Fruit fly (Drosophila melanogaster) whole organism, embryonic: Measurements from ENCODE around the gene gish.

Experiments
- CG1024 ChIP-seq: fragments of 200-800 bp; sonication (Bioruptor generic); IDR thresholded peaks from 2 replicates; pipeline ENCODE4 v1.3.6; 2022; ENCODE audit warnings: missing biosample characterization, missing genetic modification characterization
- CG10267 ChIP-seq: fragments of 200-800 bp; sonication (Bioruptor generic); optimal IDR thresholded peaks from 2 replicates; lab custom pipeline; 2018; ENCODE audit warnings: missing biosample characterization, mild to moderate bottlenecking, missing genetic modification characterization, moderate library complexity
- CG10543 ChIP-seq: fragments of 200-800 bp; sonication (Bioruptor generic); optimal IDR thresholded peaks from 3 replicates; lab custom pipeline; 2017; ENCODE audit warnings: missing biosample characterization, mild to moderate bottlenecking, missing genetic modification characterization, moderate library complexity
- CG11695 ChIP-seq: fragments of 200-800 bp; sonication (Bioruptor generic); IDR thresholded peaks from 3 replicates; pipeline ENCODE4 v1.3.6; 2022; ENCODE audit warnings: missing biosample characterization, missing genetic modification characterization
- CG12155 ChIP-seq: fragments of 200-800 bp; sonication (Bioruptor generic); optimal IDR thresholded peaks from 3 replicates; lab custom pipeline; 2016; ENCODE audit warnings: missing biosample characterization, missing genetic modification characterization
- CG13775 ChIP-seq: fragments of 200-800 bp; sonication (Bioruptor generic); optimal IDR thresholded peaks from 3 replicates; lab custom pipeline; 2017; ENCODE audit warnings: missing biosample characterization, mild to moderate bottlenecking, missing genetic modification characterization
- CG15011 ChIP-seq: fragments of 200-800 bp; sonication (Bioruptor generic); optimal IDR thresholded peaks from 3 replicates; lab custom pipeline; 2018; ENCODE audit warnings: missing biosample characterization, mild to moderate bottlenecking, missing genetic modification characterization
- CG15601 ChIP-seq: fragments of 200-800 bp; sonication (Bioruptor generic); optimal IDR thresholded peaks from 3 replicates; lab custom pipeline; 2019; ENCODE audit warnings: missing biosample characterization, mild to moderate bottlenecking, missing genetic modification characterization, moderate library complexity
- CG16779 ChIP-seq: fragments of 200-800 bp; sonication (Bioruptor generic); IDR thresholded peaks from 2 replicates; pipeline ENCODE4 v1.3.6; 2022; ENCODE audit warnings: missing biosample characterization, missing genetic modification characterization
- CG17385 ChIP-seq: fragments of 200-800 bp; sonication (Bioruptor generic); optimal IDR thresholded peaks from 3 replicates; lab custom pipeline; 2018; ENCODE audit warnings: missing biosample characterization, mild to moderate bottlenecking, missing genetic modification characterization
- CG2120 ChIP-seq: fragments of 200-800 bp; sonication (Bioruptor generic); optimal IDR thresholded peaks from 3 replicates; lab custom pipeline; 2016; ENCODE audit warnings: missing biosample characterization, missing genetic modification characterization
- CG30431 ChIP-seq: fragments of 200-800 bp; sonication (Bioruptor generic); optimal IDR thresholded peaks from 2 replicates; lab custom pipeline; 2017; ENCODE audit warnings: missing biosample characterization, missing genetic modification characterization
- CG32532 ChIP-seq: fragments of 200-800 bp; sonication (Bioruptor generic); IDR thresholded peaks from 2 replicates; pipeline ENCODE4 v1.3.6; 2022; ENCODE audit warnings: missing biosample characterization, missing genetic modification characterization
- CG32772 ChIP-seq: fragments of 200-800 bp; sonication (Bioruptor generic); IDR thresholded peaks from 2 replicates; pipeline ENCODE4 v1.3.6; 2022; ENCODE audit warnings: missing biosample characterization, missing genetic modification characterization
- CG3281 ChIP-seq: fragments of 200-800 bp; sonication (Bioruptor generic); optimal IDR thresholded peaks from 3 replicates; lab custom pipeline; 2017; ENCODE audit warnings: missing biosample characterization, mild to moderate bottlenecking, missing genetic modification characterization
- CG3847 ChIP-seq: fragments of 200-800 bp; sonication (Bioruptor generic); IDR thresholded peaks from 2 replicates; pipeline ENCODE4 v1.3.6; 2022; ENCODE audit warnings: missing biosample characterization, missing genetic modification characterization
- CG6272 ChIP-seq: fragments of 200-800 bp; sonication (Bioruptor generic); IDR thresholded peaks from 2 replicates; pipeline ENCODE4 v1.3.6; 2022; ENCODE audit warnings: missing biosample characterization, missing genetic modification characterization
- CG6791 ChIP-seq: fragments of 200-800 bp; sonication (Bioruptor generic); IDR thresholded peaks from 3 replicates; pipeline ENCODE4 v1.3.6; 2022; ENCODE audit warnings: missing biosample characterization, missing genetic modification characterization; ENCODE audit not compliant: partially characterized antibody
- CG7928 ChIP-seq: fragments of 200-800 bp; sonication (Bioruptor generic); optimal IDR thresholded peaks from 2 replicates; lab custom pipeline; 2017; ENCODE audit warnings: missing biosample characterization, mild to moderate bottlenecking, missing genetic modification characterization
- CG7963 ChIP-seq: fragments of 200-800 bp; sonication (Bioruptor generic); IDR thresholded peaks from 3 replicates; pipeline ENCODE4 v1.3.6; 2022; ENCODE audit warnings: missing biosample characterization, missing genetic modification characterization; ENCODE audit not compliant: partially characterized antibody
- CG8281 ChIP-seq: fragments of 200-800 bp; sonication (Bioruptor generic); optimal IDR thresholded peaks from 2 replicates; lab custom pipeline; 2018; ENCODE audit warnings: missing biosample characterization, mild to moderate bottlenecking, missing genetic modification characterization, moderate library complexity
- CG8359 ChIP-seq: fragments of 200-800 bp; sonication (Bioruptor generic); optimal IDR thresholded peaks from 2 replicates; lab custom pipeline; 2017; ENCODE audit warnings: missing biosample characterization, mild to moderate bottlenecking, missing genetic modification characterization, borderline replicate concordance
- CG8478 ChIP-seq: fragments of >200 bp; optimal IDR thresholded peaks from 2 replicates; lab custom pipeline; 2018
- CG9215 ChIP-seq: fragments of 200-800 bp; sonication (Bioruptor generic); IDR thresholded peaks from 2 replicates; pipeline ENCODE4 v1.3.6; 2022; ENCODE audit warnings: missing biosample characterization, missing genetic modification characterization
- CHES-1-like ChIP-seq: fragments of 200-800 bp; sonication (Bioruptor generic); optimal IDR thresholded peaks from 2 replicates; lab custom pipeline; 2016; ENCODE audit warnings: missing biosample characterization, missing genetic modification characterization
- Dfd ChIP-seq, 2 experiments: fragments of >200 bp; optimal IDR thresholded peaks; 2 replicates each; lab custom pipeline; 2017; ENCODE audit warnings: missing biosample characterization in 2 of 2, missing genetic modification characterization in 2 of 2
- Doc2 ChIP-seq: fragments of 200-800 bp; sonication (Bioruptor generic); IDR thresholded peaks from 2 replicates; pipeline ENCODE4 v1.3.6; 2022; ENCODE audit warnings: missing biosample characterization, missing genetic modification characterization
- E2f2 ChIP-seq: fragments of 200-800 bp; sonication (Bioruptor generic); IDR thresholded peaks from 2 replicates; pipeline ENCODE4 v1.3.6; 2022; ENCODE audit warnings: missing biosample characterization, missing genetic modification characterization
- NC2β ChIP-seq: fragments of 200-800 bp; sonication (Bioruptor generic); optimal IDR thresholded peaks from 2 replicates; lab custom pipeline; 2016; ENCODE audit warnings: missing biosample characterization, missing genetic modification characterization
- Six4 ChIP-seq: fragments of 200-800 bp; sonication (Bioruptor generic); optimal IDR thresholded peaks from 2 replicates; lab custom pipeline; 2016; ENCODE audit warnings: missing biosample characterization, missing genetic modification characterization
- abd-A ChIP-seq: fragments of 200-800 bp; sonication (Bioruptor generic); optimal IDR thresholded peaks from 3 replicates; lab custom pipeline; 2019; ENCODE audit warnings: missing biosample characterization, mild to moderate bottlenecking, missing genetic modification characterization, moderate library complexity
- al ChIP-seq: fragments of 200-800 bp; sonication (Bioruptor generic); IDR thresholded peaks from 2 replicates; pipeline ENCODE4 v1.3.6; 2022; ENCODE audit warnings: missing biosample characterization, missing genetic modification characterization
- ara ChIP-seq: fragments of 200-800 bp; sonication (Bioruptor generic); IDR thresholded peaks from 2 replicates; pipeline ENCODE4 v1.3.6; 2022; ENCODE audit warnings: missing biosample characterization, missing genetic modification characterization
- btn ChIP-seq: fragments of 200-800 bp; sonication (Bioruptor generic); optimal IDR thresholded peaks from 2 replicates; lab custom pipeline; 2016; ENCODE audit warnings: missing biosample characterization, missing genetic modification characterization
- cas ChIP-seq: fragments of 200-800 bp; sonication (Bioruptor generic); IDR thresholded peaks from 2 replicates; pipeline ENCODE4 v1.3.6; 2022; ENCODE audit warnings: missing biosample characterization, missing genetic modification characterization
- eve ChIP-seq, 2 experiments: fragments of >200 bp; optimal IDR thresholded peaks; 2 replicates each; lab custom pipeline; 2017; ENCODE audit warnings: missing biosample characterization in 2 of 2, missing genetic modification characterization in 2 of 2
- ewg ChIP-seq: fragments of 200-800 bp; sonication (Bioruptor generic); optimal IDR thresholded peaks from 3 replicates; lab custom pipeline; 2017; ENCODE audit warnings: mild to moderate bottlenecking, missing biosample characterization, missing genetic modification reagents, missing genetic modification characterization
- gcm ChIP-seq: fragments of 200-800 bp; sonication (Bioruptor generic); optimal IDR thresholded peaks from 2 replicates; lab custom pipeline; 2019; ENCODE audit warnings: missing biosample characterization, mild to moderate bottlenecking, missing genetic modification characterization, moderate library complexity
- gsb ChIP-seq: fragments of 200-800 bp; sonication (Bioruptor generic); IDR thresholded peaks from 2 replicates; pipeline ENCODE4 v1.3.6; 2022; ENCODE audit warnings: missing biosample characterization, missing genetic modification characterization
- hkb ChIP-seq, 2 experiments: fragments of 200-800 bp in 1 of 2; fragments of >200 bp in 1 of 2; sonication (Bioruptor generic) in 1 of 2; IDR thresholded peaks in 1 of 2; optimal IDR thresholded peaks in 1 of 2; 2 replicates each; pipeline versions ENCODE4 v1.3.6 to Lab custom; 2017 to 2022; ENCODE audit warnings: missing biosample characterization in 1 of 2, missing genetic modification characterization in 1 of 2
- inv ChIP-seq: fragments of 200-800 bp; sonication (Bioruptor generic); IDR thresholded peaks from 2 replicates; pipeline ENCODE4 v1.3.6; 2022; ENCODE audit warnings: missing biosample characterization, missing genetic modification characterization; ENCODE audit not compliant: partially characterized antibody
- lab ChIP-seq: fragments of 200-800 bp; sonication (Bioruptor generic); optimal IDR thresholded peaks from 3 replicates; lab custom pipeline; 2017; ENCODE audit warnings: missing biosample characterization, missing genetic modification characterization, mild to moderate bottlenecking, moderate library complexity, missing genetic modification reagents
- lmd ChIP-seq: fragments of 200-800 bp; sonication (Bioruptor generic); IDR thresholded peaks from 2 replicates; pipeline ENCODE4 v1.3.6; 2022; ENCODE audit warnings: missing biosample characterization, missing genetic modification characterization
- oc ChIP-seq: fragments of 200-800 bp; sonication (Bioruptor generic); optimal IDR thresholded peaks from 2 replicates; lab custom pipeline; 2018; ENCODE audit warnings: missing biosample characterization, mild to moderate bottlenecking, missing genetic modification characterization, moderate library complexity
- odd ChIP-seq: fragments of 200-800 bp; sonication (Bioruptor generic); optimal IDR thresholded peaks from 2 replicates; lab custom pipeline; 2017; ENCODE audit warnings: missing biosample characterization, mild to moderate bottlenecking, missing genetic modification characterization
- repo ChIP-seq: fragments of 200-800 bp; sonication (Bioruptor generic); optimal IDR thresholded peaks from 2 replicates; lab custom pipeline; 2016; ENCODE audit warnings: missing biosample characterization, missing genetic modification characterization
- sob ChIP-seq: fragments of 200-800 bp; sonication (Bioruptor generic); IDR thresholded peaks from 2 replicates; pipeline ENCODE4 v1.3.6; 2022; ENCODE audit warnings: missing biosample characterization, missing genetic modification characterization
- vnd ChIP-seq: fragments of 200-800 bp; sonication (Bioruptor generic); IDR thresholded peaks from 3 replicates; pipeline ENCODE4 v1.3.6; 2022; ENCODE audit warnings: missing biosample characterization, missing genetic modification characterization; ENCODE audit not compliant: partially characterized antibody
- vvl ChIP-seq: fragments of 200-800 bp; sonication (Bioruptor generic); IDR thresholded peaks from 2 replicates; pipeline ENCODE4 v1.3.6; 2022; ENCODE audit warnings: missing biosample characterization, missing genetic modification characterization

The gish gene

DNA sequence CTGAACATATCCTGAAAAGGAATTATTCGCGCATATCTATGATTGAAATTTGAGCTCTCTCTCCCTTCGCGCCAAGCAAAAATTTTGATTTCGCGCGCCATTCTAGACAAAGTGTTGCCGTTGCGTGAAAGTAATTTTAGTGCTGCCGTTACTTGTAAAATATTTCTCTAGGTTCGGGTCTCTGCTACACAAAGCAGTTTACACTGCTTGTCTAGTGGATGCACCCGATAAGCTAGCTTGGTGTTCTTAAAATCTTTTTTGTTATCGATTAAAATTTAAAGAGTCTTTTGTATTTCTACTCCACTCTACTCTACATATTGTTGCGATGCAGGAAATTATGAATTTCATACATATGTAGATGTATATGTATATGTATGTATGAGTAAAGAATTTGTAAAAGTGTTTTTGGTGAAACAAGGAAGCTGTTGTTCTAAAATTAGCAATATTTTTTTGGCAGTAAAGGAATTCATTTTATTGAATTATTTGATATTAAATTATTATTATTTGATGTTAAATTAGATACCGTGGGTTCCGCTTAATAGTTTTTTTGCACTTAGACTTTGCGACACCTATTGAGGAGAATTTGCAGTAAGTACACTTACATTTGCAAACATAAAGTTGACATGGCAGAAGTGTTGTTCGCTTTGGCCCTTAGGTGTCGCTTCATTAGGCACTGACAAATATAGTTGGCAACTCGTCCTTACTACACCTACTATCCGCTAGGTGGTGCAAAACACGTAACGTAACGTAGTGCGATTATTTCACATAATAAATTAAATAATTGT is 11.7 kb upstream of the gish start (continued):
- TF ChIP-seq lmd (GFP tag; lab: Robert Waterston, UW) (peak; percentile 70; the same call in 1 of the 2 replicates), CG12155 (GFP tag; lab: Kevin White, UChicago) (peak; percentile 43), CG6791 (GFP tag; lab: Robert Waterston, UW) (peak; percentile 56; the same call in 1 of the 3 replicates), CG6272 (GFP tag; lab: Robert Waterston, UW) (peak; percentile 29; the same call in 1 of the 2 replicates), cas (GFP tag; lab: Robert Waterston, UW) (no peak), hkb (optimal IDR thresholded peaks at IDR 0.05; lab: Kevin White, UChicago) (no peak), hkb (GFP tag; IDR thresholded peaks at IDR 0.05; lab: Robert Waterston, UW) (peak; percentile 69), CG9215 (GFP tag; lab: Robert Waterston, UW) (peak; percentile 49), CG15011 (GFP tag; lab: Kevin White, UChicago) (no peak), CG7963 (GFP tag; lab: Robert Waterston, UW) (no peak), CG17385 (GFP tag; lab: Kevin White, UChicago) (peak; percentile 66), CG32532 (GFP tag; lab: Robert Waterston, UW) (peak; percentile 81), Six4 (peak; percentile 56), CG16779 (GFP tag; lab: Robert Waterston, UW) (peak; percentile 68), CG3281 (GFP tag; lab: Kevin White, UChicago) (peak; percentile 44), CHES-1-like (GFP tag; lab: Kevin White, UChicago) (peak; percentile 51), CG30431 (peak; percentile 62), inv (GFP tag; lab: Robert Waterston, UW) (peak; percentile 40; the same call in 1 of the 2 replicates), CG13775 (peak; percentile 58), vnd (GFP tag; lab: Robert Waterston, UW) (no peak), btn (GFP tag; lab: Kevin White, UChicago) (no peak), gsb (GFP tag; lab: Robert Waterston, UW) (no peak), lab (GFP tag; lab: Kevin White, UChicago) (no peak), Doc2 (GFP tag; lab: Robert Waterston, UW) (no peak), repo (GFP tag; lab: Kevin White, UChicago) (peak; percentile 67), CG8359 (GFP tag; lab: Kevin White, UChicago) (peak; percentile 22), CG32772 (peak; percentile 65), CG3847 (GFP tag; lab: Robert Waterston, UW) (peak; percentile 90), CG11695 (no peak), eve (GFP tag; optimal IDR thresholded peaks at IDR 0.05; lab: Kevin White, UChicago) (no peak), oc (tag; lab: Kevin White, UChicago) (peak; percentile 15), gcm (peak; percentile 53), NC2β (peak; percentile 73), CG8281 (no peak), CG15601 (tag; lab: Kevin White, UChicago) (peak; percentile 63), E2f2 (peak; percentile 99), CG10267 (peak; percentile 48), ewg (peak; percentile 58), abd-A (no peak), CG10543 (peak; percentile 54), vvl (peak; percentile 84), odd (GFP tag; lab: Kevin White, UChicago) (no peak), CG7928 (GFP tag; lab: Kevin White, UChicago) (no peak), CG2120 (GFP tag; lab: Kevin White, UChicago) (peak; percentile 41), ara (GFP tag; lab: Robert Waterston, UW) (peak; percentile 61; the same call in 1 of the 2 replicates), al (GFP tag; lab: Robert Waterston, UW) (peak; percentile 16; the same call in 1 of the 2 replicates), CG8478 (lab: Kevin White, UChicago) (peak; percentile 91), Dfd (GFP tag; optimal IDR thresholded peaks at IDR 0.05; lab: Kevin White, UChicago) (peak in 1 of 2 experiments; percentile 7), CG1024 (0 out of 2 replicates have a peak, but pooled peaks have one; percentile 48), sob (GFP tag; lab: Robert Waterston, UW) (peak; percentile 78)
